Worm (Caenorhabditis elegans): ENCODE data around the gene T18D3.5.

DNA sequence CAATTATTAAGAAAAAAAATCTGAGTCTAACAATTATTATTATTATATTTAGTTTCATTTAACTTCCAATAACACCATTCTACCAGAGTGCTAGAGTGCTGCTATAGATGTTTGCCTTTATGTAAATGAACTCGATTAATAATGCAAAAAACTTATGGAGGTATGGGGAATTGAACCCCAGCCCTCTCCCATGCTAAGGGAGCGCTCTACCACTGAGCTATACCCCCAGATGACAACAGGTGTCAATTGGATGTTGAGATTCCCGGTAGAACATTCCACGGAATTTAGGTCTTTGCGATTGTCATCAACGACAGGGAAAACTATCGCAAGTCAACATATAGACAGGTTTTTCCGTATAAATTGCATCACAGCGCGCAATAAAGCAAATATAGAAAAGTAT is 5.6 kb upstream of the T18D3.5 start:
- TF ChIP-seq ama-1 (optimal IDR thresholded peaks at IDR 0.05) (no peak), zag-1 (tag; optimal IDR thresholded peaks at IDR 0.05) (no peak), snpc-4 (tag; optimal IDR thresholded peaks at IDR 0.05) (no peak), lsy-2 (tag; optimal IDR thresholded peaks at IDR 0.05) (no peak), ztf-11 (tag; optimal IDR thresholded peaks at IDR 0.05) (no peak), lin-39 (tag; optimal IDR thresholded peaks at IDR 0.05) (no peak), ceh-82 (tag; optimal IDR thresholded peaks at IDR 0.05) (no peak), F37D6.2 (tag; optimal IDR thresholded peaks at IDR 0.05) (no peak), egl-43 (GFP tag; IDR thresholded peaks at IDR 0.05) (peak; percentile 90), nhr-76 (tag; optimal IDR thresholded peaks at IDR 0.05) (no peak), nhr-10 (tag; optimal IDR thresholded peaks at IDR 0.05) (peak; percentile 5)
